Fruit fly (Drosophila melanogaster) S2 (cell line): ENCODE measurements around the gene Mocs2B.

Experiments used
- CG8478 ChIP-seq: fragments of >200 bp; optimal IDR thresholded peaks from 2 replicates; lab custom pipeline; 2018
- CTCF ChIP-seq, 2 experiments: fragments of >200 bp; optimal IDR thresholded peaks; 2 replicates each; lab custom pipeline; 2018

- TF ChIP-seq CTCF (optimal IDR thresholded peaks at IDR 0.05; lab: Kevin White, UChicago) (no peak), CG8478 (lab: Kevin White, UChicago) (no peak)
Measured at dm6 chr3R:25094639-25095038, 32.5 kb downstream of the Mocs2B start, which contains the start of gene fd96Cb.
